Fruit fly (Drosophila melanogaster): ENCODE data around the gene Clic.

The Clic gene

DNA sequence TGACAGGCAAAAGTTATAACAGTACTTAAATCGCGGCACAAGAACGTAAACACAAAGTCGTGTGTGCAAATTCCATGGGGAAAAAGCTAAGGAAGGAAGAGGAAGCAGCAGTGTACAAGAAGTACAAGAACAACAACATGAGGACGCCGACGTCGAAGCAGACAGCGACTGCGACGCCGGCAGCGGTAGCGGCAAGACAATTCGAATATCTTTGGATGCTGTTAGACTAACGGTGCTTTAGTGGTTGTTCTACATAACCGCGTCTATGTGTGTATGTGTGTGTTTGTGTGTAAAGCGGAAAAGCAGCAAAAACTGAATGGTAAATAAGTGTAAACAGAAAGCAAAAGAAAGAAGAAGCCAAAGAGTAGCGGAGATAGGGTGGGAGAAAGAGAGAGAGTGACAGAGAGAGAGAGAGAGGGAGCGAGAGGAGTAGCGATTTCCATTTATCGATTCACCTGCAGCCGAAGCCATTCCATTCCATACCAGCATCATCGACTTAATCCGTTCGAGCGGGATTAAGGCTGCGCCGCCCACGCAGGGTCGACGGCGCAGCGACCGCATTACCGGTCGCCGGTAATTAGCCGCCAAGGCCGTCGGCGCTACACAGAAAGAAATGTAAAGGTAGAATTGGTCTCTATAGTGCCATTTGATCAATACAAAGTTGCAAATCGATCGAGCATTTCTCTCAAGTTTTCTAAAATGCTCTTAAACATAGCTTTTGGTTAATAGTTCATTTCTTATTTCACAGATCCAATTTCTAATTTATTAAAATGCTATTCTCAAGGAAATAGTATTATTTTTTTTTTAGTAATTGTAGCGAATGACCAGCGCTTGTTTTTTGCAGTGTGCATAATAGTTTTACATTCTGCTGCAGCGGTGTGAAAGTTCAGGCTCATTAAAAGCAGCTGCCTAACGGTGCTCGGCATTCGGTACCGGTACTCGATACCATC is 37.9 kb downstream of the Clic start (continued):
- TF ChIP-seq gem (tag; optimal IDR thresholded peaks at IDR 0.05) = peak; percentile 78
- peak; percentile 67 for TF ChIP-seq dysf (GFP tag; IDR thresholded peaks at IDR 0.05)
- peak; percentile 77 for TF ChIP-seq Med (GFP tag)
- TF ChIP-seq rib (GFP tag; IDR thresholded peaks at IDR 0.05) = no peak
- TF ChIP-seq sc (optimal IDR thresholded peaks at IDR 0.05) = no peak
- TF ChIP-seq sc (GFP tag; optimal IDR thresholded peaks at IDR 0.05) = peak; percentile 62
- TF ChIP-seq CkIIα-i1 (GFP tag; IDR thresholded peaks at IDR 0.05) = no peak
- TF ChIP-seq her (GFP tag; optimal IDR thresholded peaks at IDR 0.05) = no peak
- TF ChIP-seq ash1 (GFP tag; optimal IDR thresholded peaks at IDR 0.05) = no peak
- TF ChIP-seq D (optimal IDR thresholded peaks at IDR 0.05) = no peak
- TF ChIP-seq D (GFP tag; optimal IDR thresholded peaks at IDR 0.05) = peak; percentile 47
- no peak for TF ChIP-seq CG8290 (GFP tag; optimal IDR thresholded peaks at IDR 0.05)
- TF ChIP-seq CG8290 (tag; optimal IDR thresholded peaks at IDR 0.05) = no peak
- no peak for TF ChIP-seq HmgZ (tag; optimal IDR thresholded peaks at IDR 0.05)
- TF ChIP-seq CG3281 (GFP tag; optimal IDR thresholded peaks at IDR 0.05) = peak; percentile 49
- TF ChIP-seq CG17328 (GFP tag; IDR thresholded peaks at IDR 0.05) = no peak
- no peak for TF ChIP-seq emc (GFP tag; optimal IDR thresholded peaks at IDR 0.05)
- TF ChIP-seq CG6654 (GFP tag; optimal IDR thresholded peaks at IDR 0.05) = peak; percentile 24
- TF ChIP-seq ken (GFP tag; IDR thresholded peaks at IDR 0.05) = no peak
- TF ChIP-seq tin (GFP tag; optimal IDR thresholded peaks at IDR 0.05) = peak; percentile 45
- TF ChIP-seq Dek (tag; optimal IDR thresholded peaks at IDR 0.05) = peak; percentile 27
- TF ChIP-seq sug (tag; optimal IDR thresholded peaks at IDR 0.05) = no peak
- no peak for TF ChIP-seq Mrtf (GFP tag; IDR thresholded peaks at IDR 0.05)
- TF ChIP-seq repo (GFP tag; optimal IDR thresholded peaks at IDR 0.05) = peak; percentile 40
- no peak for TF ChIP-seq crp (GFP tag; optimal IDR thresholded peaks at IDR 0.05)
- no peak for TF ChIP-seq br (optimal IDR thresholded peaks at IDR 0.05)
- TF ChIP-seq CG9932 (GFP tag; IDR thresholded peaks at IDR 0.05) = 0 out of 2 replicates have a peak, but pooled peaks have one; percentile 13
- TF ChIP-seq CG10462 (GFP tag; optimal IDR thresholded peaks at IDR 0.05) = no peak
- TF ChIP-seq Atf-2 (GFP tag; optimal IDR thresholded peaks at IDR 0.05) = no peak
- TF ChIP-seq HmgD (GFP tag; optimal IDR thresholded peaks at IDR 0.05) = no peak
- no peak for TF ChIP-seq CG14965 (GFP tag; optimal IDR thresholded peaks at IDR 0.05; ENCODE audit: borderline replicate concordance)
- 0 out of 2 replicates have a peak, but pooled peaks have one; percentile 7 for TF ChIP-seq CG4404 (GFP tag; IDR thresholded peaks at IDR 0.05)
- TF ChIP-seq lilli (GFP tag; optimal IDR thresholded peaks at IDR 0.05) = peak; percentile 49
- no peak for TF ChIP-seq NFAT (GFP tag; IDR thresholded peaks at IDR 0.05)
- TF ChIP-seq CG6765 (GFP tag; optimal IDR thresholded peaks at IDR 0.05) = no peak
- peak; percentile 26 for TF ChIP-seq CG15601 (tag; optimal IDR thresholded peaks at IDR 0.05)
- TF ChIP-seq lola (GFP tag; optimal IDR thresholded peaks at IDR 0.05) = peak in 1 of 3 experiments; percentile 56
- no peak for TF ChIP-seq CG4707 (GFP tag; optimal IDR thresholded peaks at IDR 0.05)
- TF ChIP-seq CG3847 (GFP tag; IDR thresholded peaks at IDR 0.05) = peak; percentile 35; the same call in 1 of the 2 replicates
- TF ChIP-seq CG9797 (GFP tag; optimal IDR thresholded peaks at IDR 0.05) = no peak
- peak; percentile 16 for TF ChIP-seq CG18764 (GFP tag; optimal IDR thresholded peaks at IDR 0.05)
- 0 out of 2 replicates have a peak, but pooled peaks have one; percentile 28 for TF ChIP-seq seq (GFP tag; IDR thresholded peaks at IDR 0.05)
- 0 out of 2 replicates have a peak, but pooled peaks have one; percentile 30 for TF ChIP-seq wor (GFP tag; IDR thresholded peaks at IDR 0.05)
- peak; percentile 77 for TF ChIP-seq sd (tag; optimal IDR thresholded peaks at IDR 0.05)
- TF ChIP-seq jigr1 (GFP tag; IDR thresholded peaks at IDR 0.05) = no peak
- peak; percentile 32 for TF ChIP-seq chn (GFP tag; optimal IDR thresholded peaks at IDR 0.05)
- TF ChIP-seq Abd-B (GFP tag; optimal IDR thresholded peaks at IDR 0.05) = peak; percentile 1
- peak; percentile 54 for TF ChIP-seq CG6254 (GFP tag; optimal IDR thresholded peaks at IDR 0.05)
- TF ChIP-seq CG6175 (GFP tag; IDR thresholded peaks at IDR 0.05) = no peak
- no peak for TF ChIP-seq CG15073 (GFP tag; optimal IDR thresholded peaks at IDR 0.05)
